Worm (Caenorhabditis elegans) whole organism, L4 larva: Measurements from ENCODE around the gene srj-40.
A peak's percentile ranks its signal among the peaks of the same experiment; 100 is the strongest.

ENCODE experiments used
- D1046.2 ChIP-seq: fragments of 200-800 bp; sonication (Bioruptor generic); IDR thresholded peaks from 2 replicates; pipeline ENCODE4 v1.3.6; 2022; ENCODE audit warnings: missing genetic modification characterization, missing compliant biosample characterization
- F10B5.3 ChIP-seq: sonication (generic microtip); optimal IDR thresholded peaks from 2 replicates; lab custom pipeline; 2016; ENCODE audit warnings: mild to moderate bottlenecking, missing genetic modification characterization, missing compliant biosample characterization
- F44E2.7 ChIP-seq: fragments of 200-800 bp; sonication (Bioruptor generic); IDR thresholded peaks from 2 replicates; pipeline ENCODE4 v2.1.2; 2022; ENCODE audit warnings: missing genetic modification characterization, missing compliant biosample characterization
- F49E8.2 ChIP-seq: sonication (generic microtip); optimal IDR thresholded peaks from 2 replicates; lab custom pipeline; 2016; ENCODE audit warnings: missing compliant biosample characterization, mild to moderate bottlenecking, missing genetic modification characterization, borderline replicate concordance
- T20F7.1 ChIP-seq: fragments of 200-800 bp; sonication (Bioruptor generic); optimal IDR thresholded peaks from 2 replicates; lab custom pipeline; 2018; ENCODE audit warnings: mild to moderate bottlenecking, missing genetic modification characterization, missing compliant biosample characterization
- T26A8.4 ChIP-seq: fragments of 200-800 bp; sonication (Bioruptor generic); IDR thresholded peaks from 2 replicates; pipeline ENCODE4 v1.3.6; 2022; ENCODE audit warnings: missing genetic modification characterization, missing compliant biosample characterization
- ZK546.5 ChIP-seq, 2 experiments: sonication (generic microtip); optimal IDR thresholded peaks; 2 replicates each; lab custom pipeline; 2017; ENCODE audit warnings: missing biosample characterization in 2 of 2, missing genetic modification characterization in 2 of 2
- aha-1 ChIP-seq: fragments of 150-350 bp; peaks from one replicate; lab custom pipeline; 2014; ENCODE audit warnings: missing biosample characterization, missing genetic modification characterization
- ama-1 ChIP-seq: fragments of 150-350 bp; optimal IDR thresholded peaks from 2 replicates; lab custom pipeline; 2014; ENCODE audit warnings: inconsistent platforms, mixed read lengths
- ceh-44 ChIP-seq: fragments of 200-800 bp; sonication (Bioruptor generic); IDR thresholded peaks from 2 replicates; pipeline ENCODE4 v1.3.6; 2022; ENCODE audit warnings: missing genetic modification reagents, missing genetic modification characterization, missing compliant biosample characterization
- ceh-62 ChIP-seq: sonication (generic microtip); optimal IDR thresholded peaks from 2 replicates; lab custom pipeline; 2017; ENCODE audit warnings: missing biosample characterization, missing genetic modification characterization
- daf-12 ChIP-seq: fragments of 150-350 bp; optimal IDR thresholded peaks from 2 replicates; lab custom pipeline; 2014; ENCODE audit warnings: missing biosample characterization, missing genetic modification reagents, missing genetic modification characterization
- daf-19 ChIP-seq: fragments of 200-800 bp; sonication (Bioruptor generic); conservative IDR thresholded peaks from 2 replicates; pipeline ENCODE4 v1.3.6; 2022; ENCODE audit warnings: missing genetic modification characterization, missing compliant biosample characterization
- daf-8 ChIP-seq: fragments of 200-800 bp; sonication (Bioruptor generic); IDR thresholded peaks from 2 replicates; pipeline ENCODE4 v1.3.6; 2022; ENCODE audit warnings: missing genetic modification characterization, missing compliant biosample characterization
- dmd-6 ChIP-seq: fragments of 200-800 bp; sonication (Bioruptor generic); IDR thresholded peaks from 2 replicates; pipeline ENCODE4 v1.3.6; 2022; ENCODE audit warnings: missing genetic modification reagents, missing genetic modification characterization, missing compliant biosample characterization
- dmd-8 ChIP-seq: fragments of 200-800 bp; sonication (Bioruptor generic); IDR thresholded peaks from 2 replicates; pipeline ENCODE4 v1.3.6; 2022; ENCODE audit warnings: missing genetic modification characterization, missing compliant biosample characterization
- dve-1 ChIP-seq: sonication (generic microtip); optimal IDR thresholded peaks from 2 replicates; lab custom pipeline; 2017; ENCODE audit warnings: antibody characterized with exemption, mild to moderate bottlenecking, missing genetic modification characterization, missing compliant biosample characterization; ENCODE audit not compliant: insufficient read depth
- egl-27 ChIP-seq: sonication (generic microtip); optimal IDR thresholded peaks from 3 replicates; lab custom pipeline; 2017; ENCODE audit warnings: missing biosample characterization, missing genetic modification reagents, missing genetic modification characterization
- egl-43 ChIP-seq: fragments of 200-800 bp; sonication (Bioruptor generic); IDR thresholded peaks from 2 replicates; pipeline ENCODE4 v1.3.6; 2022; ENCODE audit warnings: missing genetic modification reagents, missing genetic modification characterization, missing compliant biosample characterization
- fos-1 ChIP-seq: fragments of 150-350 bp; optimal IDR thresholded peaks from 2 replicates; lab custom pipeline; 2014; ENCODE audit warnings: missing biosample characterization, missing genetic modification characterization
- jun-1 ChIP-seq: fragments of 150-350 bp; optimal IDR thresholded peaks from 2 replicates; lab custom pipeline; 2014; ENCODE audit warnings: missing biosample characterization, missing genetic modification reagents, missing genetic modification characterization
- lim-7 ChIP-seq: fragments of 200-800 bp; sonication (Bioruptor generic); IDR thresholded peaks from 2 replicates; pipeline ENCODE4 v1.3.6; 2022; ENCODE audit warnings: missing genetic modification characterization, missing compliant biosample characterization
- lin-29 ChIP-seq: fragments of 200-800 bp; sonication (Bioruptor generic); IDR thresholded peaks from 2 replicates; pipeline ENCODE4 v1.3.6; 2022; ENCODE audit warnings: missing genetic modification reagents, missing genetic modification characterization, missing compliant biosample characterization
- lin-39 ChIP-seq: fragments of 150-350 bp; optimal IDR thresholded peaks from 2 replicates; lab custom pipeline; 2014; ENCODE audit warnings: missing biosample characterization, missing genetic modification reagents, missing genetic modification characterization
- lir-3 ChIP-seq: sonication (generic microtip); optimal IDR thresholded peaks from 2 replicates; lab custom pipeline; 2016; ENCODE audit warnings: mild to moderate bottlenecking, missing genetic modification characterization, missing compliant biosample characterization
- lsy-2 ChIP-seq, 2 experiments: fragments of 150-350 bp in 1 of 2; sonication (generic microtip) in 1 of 2; optimal IDR thresholded peaks; 2 replicates each; lab custom pipeline; 2014 to 2017; ENCODE audit warnings: missing biosample characterization in 2 of 2, missing genetic modification characterization in 2 of 2
- mdl-1 ChIP-seq, 2 experiments: fragments of 150-350 bp in 1 of 2; sonication (generic microtip) in 1 of 2; optimal IDR thresholded peaks; 2 replicates each; lab custom pipeline; 2014 to 2017; ENCODE audit warnings: missing biosample characterization in 2 of 2, missing genetic modification characterization in 2 of 2
- mdt-29 ChIP-seq: fragments of 200-800 bp; sonication (Bioruptor generic); IDR thresholded peaks from 2 replicates; pipeline ENCODE4 v1.3.6; 2022; ENCODE audit warnings: missing genetic modification reagents, missing genetic modification characterization, missing compliant biosample characterization
- mxl-3 ChIP-seq: fragments of 200-800 bp; sonication (Bioruptor generic); optimal IDR thresholded peaks from 2 replicates; lab custom pipeline; 2018; ENCODE audit warnings: mild to moderate bottlenecking, missing genetic modification characterization, missing compliant biosample characterization
- nhr-237 ChIP-seq: sonication (generic microtip); optimal IDR thresholded peaks from 2 replicates; lab custom pipeline; 2017; ENCODE audit warnings: missing biosample characterization, missing genetic modification characterization
- nhr-25 ChIP-seq: sonication (generic microtip); optimal IDR thresholded peaks from 2 replicates; lab custom pipeline; 2017; ENCODE audit warnings: missing genetic modification characterization, mild to moderate bottlenecking, missing compliant biosample characterization, antibody characterized with exemption, moderate library complexity, borderline replicate concordance; ENCODE audit not compliant: insufficient read depth
- nhr-41 ChIP-seq: fragments of 200-800 bp; sonication (Bioruptor generic); IDR thresholded peaks from 2 replicates; pipeline ENCODE4 v1.3.6; 2022; ENCODE audit warnings: missing genetic modification reagents, missing genetic modification characterization, missing compliant biosample characterization
- nhr-77 ChIP-seq: fragments of 150-350 bp; optimal IDR thresholded peaks from 2 replicates; lab custom pipeline; 2014; ENCODE audit warnings: missing biosample characterization, missing genetic modification characterization
- php-3 ChIP-seq: fragments of 200-800 bp; sonication (Bioruptor generic); IDR thresholded peaks from 2 replicates; pipeline ENCODE4 v1.3.6; 2022; ENCODE audit warnings: missing genetic modification reagents, missing genetic modification characterization, missing compliant biosample characterization
- rbr-2 ChIP-seq: sonication (generic microtip); optimal IDR thresholded peaks from 2 replicates; lab custom pipeline; 2016; ENCODE audit warnings: missing genotype, missing genetic modification characterization, missing compliant biosample characterization
- set-16 ChIP-seq: fragments of 200-800 bp; sonication (Bioruptor generic); IDR thresholded peaks from 2 replicates; pipeline ENCODE4 v1.3.6; 2022; ENCODE audit warnings: missing genetic modification reagents, missing genetic modification characterization, missing compliant biosample characterization
- skn-1 ChIP-seq: fragments of 150-350 bp; optimal IDR thresholded peaks from 2 replicates; lab custom pipeline; 2014; ENCODE audit warnings: missing biosample characterization, missing genetic modification characterization
- snpc-1.2 ChIP-seq: fragments of 200-800 bp; sonication (Bioruptor generic); IDR thresholded peaks from 2 replicates; pipeline ENCODE4 v1.3.6; 2022; ENCODE audit warnings: missing genetic modification reagents, missing genetic modification characterization, missing compliant biosample characterization
- snpc-4 ChIP-seq: fragments of 150-350 bp; optimal IDR thresholded peaks from 2 replicates; lab custom pipeline; 2014; ENCODE audit warnings: missing biosample characterization, missing genetic modification characterization
- spr-1 ChIP-seq: sonication (generic microtip); optimal IDR thresholded peaks from 2 replicates; lab custom pipeline; 2016; ENCODE audit warnings: mild to moderate bottlenecking, missing genetic modification characterization, missing compliant biosample characterization
- tag-97 ChIP-seq: fragments of 200-800 bp; sonication (Bioruptor generic); IDR thresholded peaks from 2 replicates; pipeline ENCODE4 v1.3.6; 2022; ENCODE audit warnings: missing genetic modification characterization, missing compliant biosample characterization
- unc-62 ChIP-seq, 3 experiments: fragments of 150-350 bp in 1 of 3; sonication (generic microtip); optimal IDR thresholded peaks in 2 of 3; peaks in 1 of 3; 1 replicate in 1 of 3; 2 replicates in 2 of 3; lab custom pipeline; 2014 to 2017; ENCODE audit warnings: missing biosample characterization in 3 of 3, missing genetic modification characterization in 3 of 3, missing genetic modification reagents in 3 of 3, missing genotype in 1 of 3
- zfp-2 ChIP-seq: sonication (generic microtip); optimal IDR thresholded peaks from 2 replicates; lab custom pipeline; 2016; ENCODE audit warnings: mild to moderate bottlenecking, missing genetic modification characterization, missing compliant biosample characterization
- zfp-3 ChIP-seq: fragments of 200-800 bp; sonication (Bioruptor generic); conservative IDR thresholded peaks from 2 replicates; pipeline ENCODE4 v1.3.6; 2022; ENCODE audit warnings: missing genetic modification reagents, missing genetic modification characterization, missing compliant biosample characterization

srj-40 gene

DNA sequence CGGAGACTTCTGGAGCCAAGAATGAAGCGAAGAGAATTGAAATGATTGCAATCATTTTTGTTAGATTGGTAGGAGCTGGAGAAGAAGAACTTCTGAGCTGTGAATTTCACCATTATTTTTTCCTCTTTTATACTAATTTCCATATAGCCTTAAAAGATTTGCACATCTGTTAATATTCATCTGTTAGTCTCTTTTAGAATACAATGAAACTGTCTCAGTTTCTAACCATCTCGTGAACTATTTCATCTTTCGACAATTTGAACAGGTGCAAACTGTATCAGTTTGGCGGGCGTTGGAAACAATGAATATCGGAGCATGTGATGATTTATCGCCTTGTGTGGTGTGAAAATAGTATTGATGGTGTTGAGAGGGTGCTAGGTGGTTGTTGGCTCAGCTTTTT, 20.7 kb downstream of the srj-40 start, which contains the start of gene phat-5:
TSS of gene phat-5 (minus strand) at position 101 of the 400 bp plus-strand sequence.
- TF ChIP-seq F49E8.2 (tag; lab: Kevin White, UChicago) (no peak), lin-29 (GFP tag; lab: Robert Waterston, UW) (no peak), D1046.2 (GFP tag; lab: Robert Waterston, UW) (no peak), F10B5.3 (tag; lab: Kevin White, UChicago) (no peak), daf-19 (GFP tag; lab: Robert Waterston, UW) (no peak), lsy-2 (tag; optimal IDR thresholded peaks at IDR 0.05; lab: Kevin White, UChicago) (no peak), tag-97 (no peak), dmd-6 (GFP tag; lab: Robert Waterston, UW) (no peak), mxl-3 (no peak), lir-3 (no peak), snpc-1.2 (GFP tag; lab: Robert Waterston, UW) (no peak), php-3 (GFP tag; lab: Robert Waterston, UW) (no peak), rbr-2 (tag; lab: Kevin White, UChicago) (no peak), ama-1 (no peak), aha-1 (tag; lab: Kevin White, UChicago) (no peak), nhr-77 (tag; lab: Kevin White, UChicago) (no peak), unc-62 (GFP tag; optimal IDR thresholded peaks at IDR 0.05 in 1 of 2; lab: Kevin White, UChicago) (no peak), unc-62 (tag; optimal IDR thresholded peaks at IDR 0.05; lab: Kevin White, UChicago) (no peak)

ce11 chrV:4125552-4126084, 24.0 kb downstream of the srj-40 start, which contains the start of gene T05B4.12:
T05B4.12 (minus strand) TSS chrV:4126034.
- TF ChIP-seq ceh-44 (GFP tag; lab: Robert Waterston, UW) (no peak), ama-1 (no peak), lin-39 (tag; lab: Kevin White, UChicago) (no peak), mxl-3 (no peak), set-16 (GFP tag; lab: Robert Waterston, UW) (peak; percentile 68), daf-8 (GFP tag; lab: Robert Waterston, UW) (no peak), T20F7.1 (GFP tag; lab: Kevin White, UChicago) (no peak)

ce11 chrV:4127435-4127834, 25.8 kb downstream of the srj-40 start, which contains the start of gene T05B4.13:
T05B4.13 (minus strand) TSS chrV:4127535.
- TF ChIP-seq zfp-2: no peak
- no peak for TF ChIP-seq T26A8.4 (GFP tag; lab: Robert Waterston, UW)

- no peak for TF ChIP-seq spr-1 (tag; lab: Kevin White, UChicago)
- no peak for TF ChIP-seq aha-1 (tag; lab: Kevin White, UChicago)
- no peak for TF ChIP-seq dve-1 (tag; lab: Kevin White, UChicago)
- no peak for TF ChIP-seq ceh-62 (tag; lab: Kevin White, UChicago)
- TF ChIP-seq T20F7.1 (GFP tag; lab: Kevin White, UChicago): no peak
- TF ChIP-seq jun-1 (tag; lab: Kevin White, UChicago): no peak
- no peak for TF ChIP-seq tag-97
- no peak for TF ChIP-seq php-3 (GFP tag; lab: Robert Waterston, UW)
- TF ChIP-seq F49E8.2 (tag; lab: Kevin White, UChicago): no peak
- no peak for TF ChIP-seq dmd-8 (GFP tag; lab: Robert Waterston, UW)
- TF ChIP-seq mdt-29 (GFP tag; lab: Robert Waterston, UW): no peak
- TF ChIP-seq dmd-6 (GFP tag; lab: Robert Waterston, UW): no peak
Observed at ce11 chrV:4129604-4130003, 27.9 kb downstream of the srj-40 start, which contains the start of gene phat-4. phat-4 (plus strand) TSS chrV:4129904.

DNA sequence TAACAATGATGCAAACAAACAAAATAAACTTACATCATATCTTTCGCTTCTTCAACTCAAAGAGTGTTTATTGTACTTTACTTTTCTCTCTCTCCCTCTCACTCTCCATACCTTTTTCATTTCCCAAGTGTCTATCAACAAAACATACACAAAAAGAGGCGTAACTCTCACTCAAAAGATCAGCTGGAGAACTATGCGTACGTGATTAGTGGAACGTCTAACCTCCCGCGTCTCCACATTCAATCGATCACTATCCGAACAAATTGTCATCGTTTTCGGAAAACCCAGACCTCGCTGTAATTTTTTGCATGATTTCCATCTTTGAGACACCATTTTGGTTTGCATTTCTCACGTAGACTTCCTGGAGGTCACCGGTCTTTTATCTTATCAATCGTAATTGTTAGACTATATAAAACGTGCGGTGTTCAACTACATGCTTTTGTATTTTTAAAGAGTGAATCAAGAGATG, 29.8 kb downstream of the srj-40 start, which contains the start of gene nhr-57:
TSS of gene nhr-57 (plus strand) at position 419 of the 469 bp plus-strand sequence.
- TF ChIP-seq zfp-3 (GFP tag; lab: Robert Waterston, UW) (no peak), mdl-1 (tag; optimal IDR thresholded peaks at IDR 0.05; lab: Kevin White, UChicago) (peak; percentile 24 to 77), nhr-41 (GFP tag; lab: Robert Waterston, UW) (no peak), lim-7 (GFP tag; lab: Robert Waterston, UW) (no peak), daf-12 (tag; lab: Kevin White, UChicago) (no peak), nhr-25 (peak; percentile 62), ZK546.5 (tag; optimal IDR thresholded peaks at IDR 0.05; lab: Kevin White, UChicago) (no peak), egl-43 (GFP tag; lab: Robert Waterston, UW) (no peak), fos-1 (tag; lab: Kevin White, UChicago) (no peak), F44E2.7 (GFP tag; lab: Robert Waterston, UW) (no peak), skn-1 (tag; lab: Kevin White, UChicago) (no peak), nhr-237 (tag; lab: Kevin White, UChicago) (no peak), egl-27 (tag; lab: Kevin White, UChicago) (no peak), snpc-4 (tag; lab: Kevin White, UChicago) (no peak)
